Worm (Caenorhabditis elegans) whole organism, L4 larva: ENCODE measurements around the gene sde-2.
A peak's percentile ranks its signal among the peaks of the same experiment; 100 is the strongest.

ENCODE experiments used
- ama-1 ChIP-seq: fragments of 150-350 bp; optimal IDR thresholded peaks from 2 replicates; lab custom pipeline; 2014; ENCODE audit warnings: inconsistent platforms, mixed read lengths
- ceh-82 ChIP-seq: sonication (generic microtip); optimal IDR thresholded peaks from 2 replicates; lab custom pipeline; 2017; ENCODE audit warnings: missing biosample characterization, missing genetic modification characterization
- dve-1 ChIP-seq: sonication (generic microtip); optimal IDR thresholded peaks from 2 replicates; lab custom pipeline; 2017; ENCODE audit warnings: antibody characterized with exemption, mild to moderate bottlenecking, missing genetic modification characterization, missing compliant biosample characterization; ENCODE audit not compliant: insufficient read depth
- egl-27 ChIP-seq: sonication (generic microtip); optimal IDR thresholded peaks from 3 replicates; lab custom pipeline; 2017; ENCODE audit warnings: missing biosample characterization, missing genetic modification reagents, missing genetic modification characterization
- lin-15B ChIP-seq: fragments of 150-350 bp; sonication (generic microtip); optimal IDR thresholded peaks from 3 replicates; lab custom pipeline; 2014; ENCODE audit warnings: missing biosample characterization, missing genetic modification characterization
- mdl-1 ChIP-seq, 2 experiments: fragments of 150-350 bp in 1 of 2; sonication (generic microtip) in 1 of 2; optimal IDR thresholded peaks; 2 replicates each; lab custom pipeline; 2014 to 2017; ENCODE audit warnings: missing biosample characterization in 2 of 2, missing genetic modification characterization in 2 of 2
- nhr-102 ChIP-seq: sonication (generic microtip); optimal IDR thresholded peaks from 2 replicates; lab custom pipeline; 2016; ENCODE audit warnings: mild to moderate bottlenecking, missing genetic modification characterization, moderate library complexity, missing compliant biosample characterization
- nhr-11 ChIP-seq: fragments of 150-350 bp; optimal IDR thresholded peaks from 2 replicates; lab custom pipeline; 2014; ENCODE audit warnings: missing biosample characterization, missing genetic modification characterization
- skn-1 ChIP-seq: fragments of 150-350 bp; optimal IDR thresholded peaks from 2 replicates; lab custom pipeline; 2014; ENCODE audit warnings: missing biosample characterization, missing genetic modification characterization
- zag-1 ChIP-seq: fragments of 150-350 bp; optimal IDR thresholded peaks from 2 replicates; lab custom pipeline; 2014; ENCODE audit warnings: missing biosample characterization, missing genetic modification characterization

ce11 chrV:13578637-13579036 is 48.7 kb upstream of the sde-2 start, which contains the start of gene C50B8.6:
- TF ChIP-seq dve-1 (peak; percentile 34), ceh-82 (tag; lab: Kevin White, UChicago) (no peak), mdl-1 (tag; optimal IDR thresholded peaks at IDR 0.05; lab: Kevin White, UChicago) (no peak), nhr-11 (no peak), nhr-102 (tag; lab: Kevin White, UChicago) (no peak), ama-1 (lab: Kevin White, UChicago) (no peak), egl-27 (tag; lab: Kevin White, UChicago) (no peak), lin-15B (no peak), zag-1 (tag; lab: Kevin White, UChicago) (no peak), skn-1 (tag; lab: Kevin White, UChicago) (no peak)
